Worm (Caenorhabditis elegans) whole organism, L1 larva: ENCODE results near the gene drap-1.

Experiments used
- lin-15B ChIP-seq: fragments of 150-350 bp; sonication (generic microtip); optimal IDR thresholded peaks from 3 replicates; lab custom pipeline; 2014; ENCODE audit warnings: missing biosample characterization, missing genetic modification characterization
- lin-35 ChIP-seq, 2 experiments: fragments of 150-350 bp; optimal IDR thresholded peaks; 2 replicates each; lab custom pipeline; 2014; ENCODE audit warnings: missing biosample characterization in 2 of 2, missing genetic modification characterization in 2 of 2, missing genetic modification reagents in 2 of 2
- nhr-11 ChIP-seq: fragments of 150-350 bp; optimal IDR thresholded peaks from 2 replicates; lab custom pipeline; 2014; ENCODE audit warnings: missing biosample characterization, missing genetic modification characterization
- nhr-12 ChIP-seq: sonication (generic microtip); optimal IDR thresholded peaks from 2 replicates; lab custom pipeline; 2017; ENCODE audit warnings: missing biosample characterization, missing genetic modification characterization
- nhr-28 ChIP-seq: fragments of 150-350 bp; optimal IDR thresholded peaks from 2 replicates; lab custom pipeline; 2014; ENCODE audit warnings: missing biosample characterization, missing genetic modification characterization
- rnt-1 ChIP-seq: sonication (generic microtip); optimal IDR thresholded peaks from 2 replicates; lab custom pipeline; 2016; ENCODE audit warnings: mild to moderate bottlenecking, missing genetic modification characterization, moderate library complexity, missing compliant biosample characterization
- snpc-4 ChIP-seq: fragments of 150-350 bp; optimal IDR thresholded peaks from 2 replicates; lab custom pipeline; 2014; ENCODE audit warnings: missing biosample characterization, missing genetic modification characterization
- sptf-1 ChIP-seq: fragments of 150-350 bp; optimal IDR thresholded peaks from 2 replicates; lab custom pipeline; 2014; ENCODE audit warnings: missing biosample characterization, missing genetic modification characterization
- unc-62 ChIP-seq: fragments of 150-350 bp; optimal IDR thresholded peaks from 2 replicates; lab custom pipeline; 2014; ENCODE audit warnings: missing biosample characterization, missing genetic modification reagents, missing genetic modification characterization
- ztf-11 ChIP-seq, 2 experiments: sonication (generic microtip); optimal IDR thresholded peaks; 2 replicates each; lab custom pipeline; 2016 to 2017; ENCODE audit warnings: missing genetic modification characterization in 2 of 2, missing biosample characterization in 1 of 2, missing compliant biosample characterization in 1 of 2

DNA sequence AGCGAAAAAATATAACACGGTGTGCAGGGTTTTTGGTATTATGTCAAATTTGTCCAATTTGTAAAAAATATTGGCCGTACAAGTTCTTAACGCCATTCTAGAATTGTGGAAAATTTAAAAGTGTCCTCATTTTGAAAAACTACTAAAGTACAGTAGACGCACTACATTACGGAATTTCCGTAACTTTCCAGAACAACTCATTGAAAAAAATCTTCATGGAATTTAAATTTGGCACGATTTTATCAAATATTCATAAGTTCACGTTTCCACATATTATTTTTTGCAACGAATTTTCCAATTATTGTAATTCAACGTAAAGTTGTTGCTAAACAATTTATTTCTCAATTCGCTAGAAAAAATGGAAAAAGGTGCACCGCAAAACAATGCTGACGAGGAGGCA lies 15.0 kb upstream of the drap-1 start, which contains the start of gene F40F9.3:
- TF ChIP-seq rnt-1 (tag; lab: Kevin White, UChicago) = no peak
- TF ChIP-seq lin-35 (GFP tag; optimal IDR thresholded peaks at IDR 0.05; lab: Kevin White, UChicago) = no peak
- no peak for TF ChIP-seq lin-15B (tag; lab: Kevin White, UChicago)
- TF ChIP-seq ztf-11 (tag; optimal IDR thresholded peaks at IDR 0.05; lab: Kevin White, UChicago) = no peak
- TF ChIP-seq nhr-11 = no peak
- TF ChIP-seq snpc-4 (tag; lab: Kevin White, UChicago) = no peak
- no peak for TF ChIP-seq sptf-1 (tag; lab: Kevin White, UChicago)
- TF ChIP-seq nhr-12 (tag; lab: Kevin White, UChicago) = no peak
- TF ChIP-seq unc-62 (GFP tag; lab: Kevin White, UChicago) = no peak
- no peak for TF ChIP-seq nhr-28 (tag; lab: Kevin White, UChicago)
